Fruit fly (Drosophila melanogaster): ENCODE results near the gene CG14543.

The CG14543 gene

DNA sequence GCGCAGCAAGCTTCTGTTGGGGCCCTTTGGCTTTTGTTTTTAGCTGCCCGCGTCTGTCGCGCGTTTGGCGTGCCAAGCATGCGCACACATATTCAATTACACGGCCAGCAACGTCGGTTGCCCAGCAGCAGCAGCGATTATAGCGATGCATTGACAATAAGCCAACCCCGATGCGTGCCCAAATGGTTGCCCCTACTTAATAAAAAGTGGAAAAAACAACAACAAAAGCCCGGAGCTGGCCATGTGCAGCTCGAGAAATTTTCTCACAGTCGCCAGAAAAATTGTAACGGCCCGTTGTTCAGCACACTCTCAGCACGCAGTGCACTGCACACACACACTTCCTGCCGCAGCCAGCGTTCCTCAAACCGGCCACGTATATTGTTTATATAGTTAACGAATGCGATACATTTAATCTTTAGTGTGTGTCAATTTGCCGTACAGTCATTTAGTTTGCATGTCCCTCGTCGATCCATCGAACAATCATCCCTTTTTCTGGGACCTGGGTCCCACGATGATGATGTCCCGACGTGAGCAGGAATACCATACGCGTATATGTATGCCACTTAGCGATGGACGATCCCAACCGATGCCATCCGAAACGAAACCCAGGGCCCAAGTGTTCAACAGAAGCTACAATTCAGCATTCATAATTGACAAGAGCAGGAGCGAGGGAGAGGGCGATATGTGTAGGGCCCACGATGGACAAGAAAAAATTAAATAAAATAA lies 21.6 kb upstream of the CG14543 start (continued):
- TF ChIP-seq CG32772 (GFP tag; IDR thresholded peaks at IDR 0.05) = 0 out of 2 replicates have a peak, but pooled peaks have one; percentile 15
- TF ChIP-seq CG42726 (GFP tag; IDR thresholded peaks at IDR 0.05; ENCODE audit: partially characterized antibody) = no peak
- TF ChIP-seq CG34376 (GFP tag; optimal IDR thresholded peaks at IDR 0.05) = no peak
- no peak for TF ChIP-seq Six4 (GFP tag; optimal IDR thresholded peaks at IDR 0.05)
- no peak for TF ChIP-seq CG14050 (GFP tag; IDR thresholded peaks at IDR 0.05)

DNA sequence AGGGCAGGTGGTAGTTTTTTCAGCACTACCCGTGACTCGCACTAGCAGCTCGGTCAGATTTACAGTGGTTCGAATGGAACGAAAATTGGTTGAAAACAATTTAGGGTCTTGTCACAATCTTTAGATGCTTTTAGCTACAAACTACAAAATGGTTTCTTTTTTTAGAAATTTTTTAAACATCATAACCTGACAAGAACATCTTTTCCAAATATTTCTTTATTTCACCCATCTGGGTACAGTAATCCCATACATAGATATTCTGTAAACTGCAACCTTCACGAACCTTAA lies 21.1 kb upstream of the CG14543 start:
- no peak for TF ChIP-seq dati (GFP tag; IDR thresholded peaks at IDR 0.05)
- 0 out of 3 replicates have a peak, but pooled peaks have one; percentile 35 for TF ChIP-seq CG14860 (GFP tag; IDR thresholded peaks at IDR 0.05; ENCODE audit: partially characterized antibody)
- TF ChIP-seq row (GFP tag; IDR thresholded peaks at IDR 0.05) = peak; percentile 56
- TF ChIP-seq sens-2 (GFP tag; IDR thresholded peaks at IDR 0.05) = no peak
- TF ChIP-seq Xrp1 (GFP tag; IDR thresholded peaks at IDR 0.05) = no peak
- no peak for TF ChIP-seq al (GFP tag; IDR thresholded peaks at IDR 0.05)
- no peak for TF ChIP-seq tap (tag; optimal IDR thresholded peaks at IDR 0.05)
- no peak for TF ChIP-seq CG2202 (tag; optimal IDR thresholded peaks at IDR 0.05)
- no peak for TF ChIP-seq HHEX (GFP tag; optimal IDR thresholded peaks at IDR 0.05)
- TF ChIP-seq CG30431 (GFP tag; optimal IDR thresholded peaks at IDR 0.05) = no peak
- TF ChIP-seq sens (GFP tag) = peak; percentile 70
- TF ChIP-seq CG4328 (GFP tag; optimal IDR thresholded peaks at IDR 0.05) = no peak
- no peak for TF ChIP-seq tna (GFP tag; IDR thresholded peaks at IDR 0.05; ENCODE audit: partially characterized antibody)
- TF ChIP-seq Bgb (GFP tag; IDR thresholded peaks at IDR 0.05; ENCODE audit: partially characterized antibody) = no peak
- TF ChIP-seq pan (optimal IDR thresholded peaks at IDR 0.05) = no peak
- TF ChIP-seq pan (GFP tag; optimal IDR thresholded peaks at IDR 0.05 in 1 of 2, IDR thresholded peaks at IDR 0.05 in 1 of 2) = peak in 1 of 2 experiments; percentile 25
- no peak for TF ChIP-seq Aef1 (GFP tag; IDR thresholded peaks at IDR 0.05)
- TF ChIP-seq CG4282 (GFP tag; optimal IDR thresholded peaks at IDR 0.05) = peak; percentile 7

DNA sequence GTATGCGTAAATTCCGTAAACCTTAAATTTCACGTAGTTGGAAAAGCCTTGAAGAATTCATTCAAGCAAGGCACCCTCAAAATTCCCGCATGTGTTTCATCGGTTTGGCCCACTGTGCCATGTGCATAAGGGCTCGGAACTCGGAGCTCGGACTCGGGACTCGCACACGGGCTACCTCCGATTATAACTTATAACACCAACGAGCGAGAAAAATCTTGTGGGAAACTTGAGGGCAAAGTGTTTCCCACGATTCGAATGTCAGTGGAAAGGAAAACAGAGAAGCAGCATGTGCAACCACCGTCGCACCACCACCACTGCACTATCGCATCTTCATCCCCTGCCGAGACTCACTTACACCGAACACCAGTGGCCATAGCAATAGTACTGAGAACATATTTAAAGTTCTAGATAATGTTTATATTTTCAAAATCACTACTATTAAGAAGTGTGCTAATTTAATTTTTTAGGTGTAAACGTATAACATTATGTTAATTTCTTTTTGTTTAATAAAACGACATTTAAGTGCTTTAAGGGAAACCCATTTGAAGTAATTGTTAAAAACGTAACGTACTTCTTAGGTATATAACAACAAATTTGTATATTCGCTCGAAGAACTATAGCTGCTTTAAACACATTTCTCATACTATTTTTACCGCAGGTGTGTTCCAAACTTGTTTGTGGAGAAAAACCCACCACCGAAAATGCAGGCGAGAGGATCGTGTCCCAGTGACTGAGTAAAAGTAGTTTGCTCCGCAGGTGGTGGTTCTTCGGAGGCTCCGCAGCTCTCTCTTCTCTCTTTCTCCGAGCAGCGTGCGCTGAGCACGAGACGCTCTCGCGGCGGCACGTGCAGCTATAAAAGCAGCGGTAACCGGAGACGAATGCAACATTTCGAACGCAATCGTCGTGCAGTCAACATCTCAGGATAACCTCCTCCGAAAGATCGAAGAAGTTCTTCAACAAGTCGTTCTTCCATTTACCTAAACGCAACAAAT lies 20.0 kb upstream of the CG14543 start:
- TF ChIP-seq CG18011 (GFP tag; optimal IDR thresholded peaks at IDR 0.05) (no peak), bigmax (GFP tag; optimal IDR thresholded peaks at IDR 0.05) (no peak), CG12219 (GFP tag; optimal IDR thresholded peaks at IDR 0.05) (peak; percentile 87), Hr3 (GFP tag; optimal IDR thresholded peaks at IDR 0.05) (peak; percentile 83), CG11085 (GFP tag; IDR thresholded peaks at IDR 0.05) (no peak), Bdp1 (GFP tag; optimal IDR thresholded peaks at IDR 0.05) (peak; percentile 34), corto (GFP tag; optimal IDR thresholded peaks at IDR 0.05) (peak; percentile 75), tap (tag; optimal IDR thresholded peaks at IDR 0.05) (peak; percentile 88), ATbp (GFP tag; optimal IDR thresholded peaks at IDR 0.05) (peak; percentile 88), Oaz (GFP tag; IDR thresholded peaks at IDR 0.05) (no peak), Neu2 (GFP tag; optimal IDR thresholded peaks at IDR 0.05; ENCODE audit: borderline replicate concordance) (peak; percentile 56), sqz (GFP tag; optimal IDR thresholded peaks at IDR 0.05) (peak; percentile 95), CoRest (tag; optimal IDR thresholded peaks at IDR 0.05) (peak; percentile 96), CG12071 (GFP tag; optimal IDR thresholded peaks at IDR 0.05) (peak; percentile 56), CG16779 (GFP tag; IDR thresholded peaks at IDR 0.05) (no peak), rib (GFP tag; IDR thresholded peaks at IDR 0.05) (no peak), dmrt11E (tag; optimal IDR thresholded peaks at IDR 0.05) (peak; percentile 100), pfk (GFP tag; optimal IDR thresholded peaks at IDR 0.05) (no peak), CG15479 (GFP tag; optimal IDR thresholded peaks at IDR 0.05) (peak; percentile 97), CG42726 (GFP tag; IDR thresholded peaks at IDR 0.05; ENCODE audit: partially characterized antibody) (no peak), CG7963 (GFP tag; IDR thresholded peaks at IDR 0.05; ENCODE audit: partially characterized antibody) (no peak), prd (optimal IDR thresholded peaks at IDR 0.05) (no peak), prd (GFP tag; IDR thresholded peaks at IDR 0.05) (peak; percentile 88), btn (GFP tag; optimal IDR thresholded peaks at IDR 0.05) (peak; percentile 66), CG18619 (GFP tag; optimal IDR thresholded peaks at IDR 0.05) (peak; percentile 84)
